Fruit fly (Drosophila melanogaster): ENCODE results near the gene sturkopf.
A peak's percentile ranks its signal among the peaks of the same experiment; 100 is the strongest.

The sturkopf gene

dm6 chr3L:1295693-1296092, 17.5 kb downstream of the sturkopf start, which contains the start of gene Rabex-5 (continued):
- TF ChIP-seq CG14860 (GFP tag; IDR thresholded peaks at IDR 0.05; ENCODE audit: partially characterized antibody) (peak; percentile 53; the same call in 2 of the 3 replicates), slbo (GFP tag; IDR thresholded peaks at IDR 0.05) (peak; percentile 71; the same call in 1 of the 2 replicates), CG7963 (GFP tag; IDR thresholded peaks at IDR 0.05; ENCODE audit: partially characterized antibody) (peak; percentile 62; the same call in 2 of the 3 replicates), Mad (GFP tag; optimal IDR thresholded peaks at IDR 0.05) (no peak), CG10979 (tag; optimal IDR thresholded peaks at IDR 0.05) (peak; percentile 9), CG30431 (GFP tag; optimal IDR thresholded peaks at IDR 0.05) (no peak), Meics (GFP tag; optimal IDR thresholded peaks at IDR 0.05) (peak; percentile 14), Myb (GFP tag; optimal IDR thresholded peaks at IDR 0.05) (peak; percentile 46), CG8388 (GFP tag; optimal IDR thresholded peaks at IDR 0.05) (no peak), psq (GFP tag; optimal IDR thresholded peaks at IDR 0.05) (no peak), E2f2 (GFP tag; IDR thresholded peaks at IDR 0.05) (peak; percentile 74), mirr (GFP tag; optimal IDR thresholded peaks at IDR 0.05) (no peak), CG10959 (GFP tag; IDR thresholded peaks at IDR 0.05) (no peak), bcd (GFP tag; optimal IDR thresholded peaks at IDR 0.05) (peak; percentile 1), zfh2 (GFP tag; optimal IDR thresholded peaks at IDR 0.05) (peak; percentile 50), CG43689 (GFP tag; IDR thresholded peaks at IDR 0.05) (no peak), D19A (tag; optimal IDR thresholded peaks at IDR 0.05) (no peak), dysf (GFP tag; IDR thresholded peaks at IDR 0.05) (no peak), CG12659 (GFP tag; optimal IDR thresholded peaks at IDR 0.05) (peak; percentile 65), vfl (GFP tag; optimal IDR thresholded peaks at IDR 0.05) (peak; percentile 7), nom (GFP tag; optimal IDR thresholded peaks at IDR 0.05) (peak; percentile 9), yki (optimal IDR thresholded peaks at IDR 0.05) (no peak), CG9727 (GFP tag; optimal IDR thresholded peaks at IDR 0.05) (no peak), CHES-1-like (GFP tag; optimal IDR thresholded peaks at IDR 0.05) (peak; percentile 67), CG8089 (GFP tag; optimal IDR thresholded peaks at IDR 0.05) (no peak), CG1603 (tag; optimal IDR thresholded peaks at IDR 0.05) (peak; percentile 73), CG10654 (GFP tag; optimal IDR thresholded peaks at IDR 0.05) (peak; percentile 31), H2.0 (GFP tag; IDR thresholded peaks at IDR 0.05) (no peak; the same call in 1 of the 2 replicates), CG18619 (GFP tag; optimal IDR thresholded peaks at IDR 0.05) (no peak), kni (GFP tag; optimal IDR thresholded peaks at IDR 0.05) (no peak), MTF-1 (GFP tag; optimal IDR thresholded peaks at IDR 0.05; ENCODE audit: borderline replicate concordance) (no peak), CG11696 (GFP tag; IDR thresholded peaks at IDR 0.05) (no peak), run (tag; optimal IDR thresholded peaks at IDR 0.05) (no peak), ranshi (GFP tag; IDR thresholded peaks at IDR 0.05) (no peak), CG12299 (tag; optimal IDR thresholded peaks at IDR 0.05) (no peak), sna (GFP tag; IDR thresholded peaks at IDR 0.05; ENCODE audit: partially characterized antibody) (peak; percentile 75), pita (GFP tag; optimal IDR thresholded peaks at IDR 0.05) (no peak), Lim3 (GFP tag; IDR thresholded peaks at IDR 0.05) (no peak), Bgb (GFP tag; IDR thresholded peaks at IDR 0.05; ENCODE audit: partially characterized antibody) (peak; percentile 90), Gug (GFP tag; IDR thresholded peaks at IDR 0.05) (peak; percentile 52; the same call in 2 of the 4 replicates), CG2875 (GFP tag; optimal IDR thresholded peaks at IDR 0.05) (no peak), CG12219 (GFP tag; optimal IDR thresholded peaks at IDR 0.05) (no peak), Hey (tag; optimal IDR thresholded peaks at IDR 0.05) (no peak), sc (optimal IDR thresholded peaks at IDR 0.05) (no peak), sc (GFP tag; optimal IDR thresholded peaks at IDR 0.05) (no peak), Blimp-1 (GFP tag; optimal IDR thresholded peaks at IDR 0.05) (no peak), CG6254 (GFP tag; optimal IDR thresholded peaks at IDR 0.05) (no peak), exex (tag; optimal IDR thresholded peaks at IDR 0.05) (no peak), CG6683 (GFP tag; optimal IDR thresholded peaks at IDR 0.05) (no peak), scrt (GFP tag; optimal IDR thresholded peaks at IDR 0.05) (no peak), CG7987 (GFP tag; optimal IDR thresholded peaks at IDR 0.05) (peak; percentile 45)

All from whole organism, embryonic.